Worm (Caenorhabditis elegans): Measurements from ENCODE around the gene ZC204.6.

ce11 chrII:1688813-1689212 is 44.2 kb upstream of the ZC204.6 start, which contains the start of the genes fbxb-18 and fbxb-19:
- TF ChIP-seq ama-1 (optimal IDR thresholded peaks at IDR 0.05): no peak
- TF ChIP-seq tbx-37 (GFP tag; conservative IDR thresholded peaks at IDR 0.05): no peak
- TF ChIP-seq aly-1 (tag; optimal IDR thresholded peaks at IDR 0.05): no peak
- no peak for TF ChIP-seq ceh-36 (tag; optimal IDR thresholded peaks at IDR 0.05)
- TF ChIP-seq ceh-13 (GFP tag; optimal IDR thresholded peaks at IDR 0.05): no peak
- no peak for TF ChIP-seq pes-1 (GFP tag; IDR thresholded peaks at IDR 0.05)
- TF ChIP-seq hnd-1 (tag; optimal IDR thresholded peaks at IDR 0.05): no peak
